Worm (Caenorhabditis elegans): ENCODE results near the gene T26H8.5.

DNA sequence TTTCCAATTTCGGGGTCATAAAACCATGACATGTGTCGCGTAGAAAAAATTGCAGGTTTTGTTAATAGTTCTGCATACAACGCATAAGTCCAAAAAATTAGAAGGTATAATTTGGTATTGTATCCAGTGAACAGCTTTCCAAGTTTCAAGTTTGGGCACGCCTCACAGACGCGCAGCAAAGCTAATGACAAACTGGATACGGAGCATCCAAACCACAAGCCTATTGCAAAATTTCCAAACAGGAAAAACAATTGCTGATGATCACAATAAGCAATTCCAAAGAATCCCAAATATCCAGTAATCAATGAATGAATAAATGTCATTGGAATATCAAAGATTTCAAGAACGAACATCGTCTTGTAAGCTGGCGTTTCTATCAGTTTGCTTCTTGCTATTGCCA, 8.1 kb upstream of the T26H8.5 start:
- no peak for TF ChIP-seq sox-2 (GFP tag; IDR thresholded peaks at IDR 0.05)
- TF ChIP-seq ama-1 (optimal IDR thresholded peaks at IDR 0.05), result no peak
- no peak for TF ChIP-seq tbx-7 (tag; optimal IDR thresholded peaks at IDR 0.05)
- no peak for TF ChIP-seq pax-1 (tag; optimal IDR thresholded peaks at IDR 0.05)
- TF ChIP-seq pag-3 (tag; optimal IDR thresholded peaks at IDR 0.05; ENCODE audit: borderline replicate concordance), result no peak

Measured in whole organism, late embryonic.